Fruit fly (Drosophila melanogaster) Kc167 (cell line): ENCODE measurements around the gene rdgA.

Experiments used
- Myc ChIP-seq: fragments of >200 bp; optimal IDR thresholded peaks from 2 replicates; lab custom pipeline; 2017; ENCODE audit warnings: missing external identifiers
- h ChIP-seq: fragments of >200 bp; optimal IDR thresholded peaks from 3 replicates; lab custom pipeline; 2018; ENCODE audit warnings: missing external identifiers
- psq ChIP-seq: fragments of >200 bp; optimal IDR thresholded peaks from 2 replicates; lab custom pipeline; 2017; ENCODE audit warnings: missing external identifiers
- ttk ChIP-seq: sonication (Bioruptor generic); optimal IDR thresholded peaks from 2 replicates; lab custom pipeline; 2017; ENCODE audit warnings: missing external identifiers

dm6 chrX:8883388-8883787 is 23.5 kb upstream of the rdgA start:
- TF ChIP-seq Myc (lab: Kevin White, UChicago) (no peak), h (no peak), ttk (lab: Kevin White, UChicago) (no peak), psq (lab: Kevin White, UChicago) (no peak)
